Fruit fly (Drosophila melanogaster) whole organism: ENCODE results near the gene Cpr64Ab.

Experiments
- CG8478 ChIP-seq: fragments of >200 bp; optimal IDR thresholded peaks from 2 replicates; lab custom pipeline; 2018; ENCODE audit warnings: inconsistent platforms
- Dll ChIP-seq: fragments of >200 bp; optimal IDR thresholded peaks from 2 replicates; lab custom pipeline; 2017
- EcR ChIP-seq, 2 experiments: fragments of >200 bp; optimal IDR thresholded peaks; 2 replicates each; lab custom pipeline; 2017; ENCODE audit warnings: missing biosample characterization in 2 of 2, missing genetic modification characterization in 2 of 2, missing genetic modification reagents in 2 of 2
- psq ChIP-seq: fragments of >200 bp; optimal IDR thresholded peaks from 2 replicates; lab custom pipeline; 2017
- usp ChIP-seq: fragments of >200 bp; optimal IDR thresholded peaks from 2 replicates; lab custom pipeline; 2017; ENCODE audit warnings: missing biosample characterization, missing genetic modification characterization, mixed read lengths

- TF ChIP-seq EcR (GFP tag; optimal IDR thresholded peaks at IDR 0.05; lab: Kevin White, UChicago) (no peak), psq (no peak), usp (GFP tag; lab: Kevin White, UChicago) (no peak), CG8478 (lab: Kevin White, UChicago) (no peak), Dll (lab: Kevin White, UChicago) (no peak)
Observed at dm6 chr3L:4169957-4170651, 41.2 kb downstream of the Cpr64Ab start, which contains the start of gene Ero1L.
